Worm (Caenorhabditis elegans) whole organism, late embryonic: ENCODE results near the gene psa-3.

Source experiments
- F13H6.1 ChIP-seq: sonication (generic microtip); optimal IDR thresholded peaks from 2 replicates; lab custom pipeline; 2016; ENCODE audit warnings: missing genetic modification characterization, missing compliant biosample characterization
- K02D7.2 ChIP-seq: sonication (generic microtip); optimal IDR thresholded peaks from 2 replicates; lab custom pipeline; 2017; ENCODE audit warnings: mild to moderate bottlenecking, missing genetic modification characterization, missing compliant biosample characterization
- K09A11.1 ChIP-seq: sonication (generic microtip); optimal IDR thresholded peaks from 2 replicates; lab custom pipeline; 2017; ENCODE audit warnings: antibody characterized with exemption, mild to moderate bottlenecking, missing genetic modification characterization, missing compliant biosample characterization; ENCODE audit not compliant: insufficient read depth
- T23F11.4 ChIP-seq: fragments of 200-800 bp; sonication (Bioruptor generic); optimal IDR thresholded peaks from 2 replicates; lab custom pipeline; 2018; ENCODE audit warnings: mild to moderate bottlenecking, missing genetic modification characterization, missing compliant biosample characterization
- ahr-1 ChIP-seq: sonication (generic microtip); optimal IDR thresholded peaks from 2 replicates; lab custom pipeline; 2016; ENCODE audit warnings: missing genetic modification characterization, missing compliant biosample characterization
- ceh-14 ChIP-seq: sonication (generic microtip); optimal IDR thresholded peaks from 2 replicates; lab custom pipeline; 2016; ENCODE audit warnings: missing genotype, missing genetic modification characterization, missing compliant biosample characterization
- ceh-19 ChIP-seq: fragments of 200-800 bp; sonication (Bioruptor generic); optimal IDR thresholded peaks from 2 replicates; lab custom pipeline; 2018; ENCODE audit warnings: mild to moderate bottlenecking, missing genetic modification characterization, missing compliant biosample characterization
- ceh-2 ChIP-seq: sonication (generic microtip); optimal IDR thresholded peaks from 2 replicates; lab custom pipeline; 2016; ENCODE audit warnings: missing genotype, missing genetic modification characterization, missing compliant biosample characterization
- ceh-24 ChIP-seq: sonication (generic microtip); optimal IDR thresholded peaks from 2 replicates; lab custom pipeline; 2016; ENCODE audit warnings: mild to moderate bottlenecking, missing genetic modification characterization, missing compliant biosample characterization
- ceh-30 ChIP-seq: fragments of 150-350 bp; optimal IDR thresholded peaks from 2 replicates; lab custom pipeline; 2014; ENCODE audit warnings: missing biosample characterization, missing genetic modification characterization
- ceh-31 ChIP-seq: sonication (generic microtip); optimal IDR thresholded peaks from 2 replicates; lab custom pipeline; 2016; ENCODE audit warnings: missing genetic modification characterization, missing compliant biosample characterization
- ceh-34 ChIP-seq: sonication (generic microtip); optimal IDR thresholded peaks from 2 replicates; lab custom pipeline; 2016; ENCODE audit warnings: mild to moderate bottlenecking, missing genetic modification characterization, missing compliant biosample characterization
- ceh-45 ChIP-seq: fragments of 200-800 bp; sonication (Bioruptor generic); IDR thresholded peaks from 2 replicates; pipeline ENCODE4 v1.3.6; 2022; ENCODE audit warnings: missing genetic modification reagents, missing genetic modification characterization, missing compliant biosample characterization
- ceh-6 ChIP-seq: fragments of 200-800 bp; sonication (Bioruptor generic); optimal IDR thresholded peaks from 2 replicates; lab custom pipeline; 2018; ENCODE audit warnings: mild to moderate bottlenecking, missing genetic modification characterization, missing compliant biosample characterization
- dmd-4 ChIP-seq: sonication (generic microtip); optimal IDR thresholded peaks from 2 replicates; lab custom pipeline; 2016; ENCODE audit warnings: borderline replicate concordance, missing genetic modification characterization, missing compliant biosample characterization
- dve-1 ChIP-seq: sonication (generic microtip); optimal IDR thresholded peaks from 2 replicates; lab custom pipeline; 2017; ENCODE audit warnings: antibody characterized with exemption, mild to moderate bottlenecking, missing genetic modification characterization, missing compliant biosample characterization
- elt-2 ChIP-seq: sonication (generic microtip); optimal IDR thresholded peaks from 2 replicates; lab custom pipeline; 2016; ENCODE audit warnings: missing genetic modification reagents, missing genetic modification characterization, missing compliant biosample characterization
- elt-4 ChIP-seq: sonication (generic microtip); optimal IDR thresholded peaks from 2 replicates; lab custom pipeline; 2016; ENCODE audit warnings: missing genetic modification characterization, missing compliant biosample characterization
- ets-4 ChIP-seq: sonication (generic microtip); optimal IDR thresholded peaks from 2 replicates; lab custom pipeline; 2016; ENCODE audit warnings: missing genetic modification characterization, missing compliant biosample characterization
- fkh-6 ChIP-seq: sonication (generic microtip); optimal IDR thresholded peaks from 2 replicates; lab custom pipeline; 2016; ENCODE audit warnings: missing genetic modification characterization, missing compliant biosample characterization
- hlh-13 ChIP-seq: fragments of 200-800 bp; sonication (Bioruptor generic); optimal IDR thresholded peaks from 2 replicates; lab custom pipeline; 2018; ENCODE audit warnings: mild to moderate bottlenecking, missing genetic modification characterization, missing compliant biosample characterization
- hlh-30 ChIP-seq: sonication (generic microtip); optimal IDR thresholded peaks from 2 replicates; lab custom pipeline; 2017; ENCODE audit warnings: antibody characterized with exemption, missing genetic modification characterization, missing compliant biosample characterization; ENCODE audit not compliant: insufficient read depth
- hlh-6 ChIP-seq: sonication (generic microtip); optimal IDR thresholded peaks from 2 replicates; lab custom pipeline; 2016; ENCODE audit warnings: missing genotype, missing genetic modification characterization, missing compliant biosample characterization
- hlh-8 ChIP-seq: sonication (generic microtip); optimal IDR thresholded peaks from 2 replicates; lab custom pipeline; 2016; ENCODE audit warnings: missing genotype, missing genetic modification characterization, missing compliant biosample characterization
- lin-11 ChIP-seq: fragments of 200-800 bp; sonication (Bioruptor generic); optimal IDR thresholded peaks from 2 replicates; lab custom pipeline; 2018; ENCODE audit warnings: mild to moderate bottlenecking, missing genetic modification characterization, missing compliant biosample characterization
- mec-3 ChIP-seq: sonication (generic microtip); optimal IDR thresholded peaks from 2 replicates; lab custom pipeline; 2016; ENCODE audit warnings: borderline replicate concordance, missing genetic modification characterization, missing compliant biosample characterization
- nfya-1 ChIP-seq: sonication (generic microtip); optimal IDR thresholded peaks from 2 replicates; lab custom pipeline; 2017; ENCODE audit warnings: missing genetic modification characterization, mild to moderate bottlenecking, missing compliant biosample characterization, antibody characterized with exemption, moderate library complexity
- npax-4 ChIP-seq: sonication (generic microtip); optimal IDR thresholded peaks from 2 replicates; lab custom pipeline; 2016; ENCODE audit warnings: missing genetic modification characterization, missing compliant biosample characterization
- pha-4 ChIP-seq: fragments of 150-350 bp; optimal IDR thresholded peaks from 2 replicates; lab custom pipeline; 2018; ENCODE audit warnings: missing biosample characterization, missing genetic modification reagents, missing genetic modification characterization
- pros-1 ChIP-seq: fragments of 150-350 bp; optimal IDR thresholded peaks from 2 replicates; lab custom pipeline; 2014; ENCODE audit warnings: missing biosample characterization, missing genetic modification reagents, missing genetic modification characterization
- ref-2 ChIP-seq: sonication (generic microtip); optimal IDR thresholded peaks from 2 replicates; lab custom pipeline; 2016; ENCODE audit warnings: missing genetic modification characterization, missing compliant biosample characterization
- rnt-1 ChIP-seq: sonication (generic microtip); optimal IDR thresholded peaks from 2 replicates; lab custom pipeline; 2016; ENCODE audit warnings: missing genetic modification characterization, missing compliant biosample characterization
- sdc-2 ChIP-seq: sonication (generic microtip); optimal IDR thresholded peaks from 2 replicates; lab custom pipeline; 2016; ENCODE audit warnings: missing genotype, missing genetic modification characterization, missing compliant biosample characterization
- tbx-2 ChIP-seq: sonication (generic microtip); optimal IDR thresholded peaks from 2 replicates; lab custom pipeline; 2016; ENCODE audit warnings: missing genetic modification characterization, missing compliant biosample characterization
- tbx-7 ChIP-seq: sonication (generic microtip); optimal IDR thresholded peaks from 2 replicates; lab custom pipeline; 2016; ENCODE audit warnings: missing genotype, missing genetic modification characterization, missing compliant biosample characterization
- ttx-3 ChIP-seq: sonication (generic microtip); optimal IDR thresholded peaks from 2 replicates; lab custom pipeline; 2016; ENCODE audit warnings: missing genetic modification reagents, missing genetic modification characterization, missing compliant biosample characterization
- unc-42 ChIP-seq: sonication (generic microtip); optimal IDR thresholded peaks from 2 replicates; lab custom pipeline; 2016; ENCODE audit warnings: missing genotype, missing genetic modification characterization, missing compliant biosample characterization
- zip-5 ChIP-seq: sonication (generic microtip); optimal IDR thresholded peaks from 2 replicates; lab custom pipeline; 2016; ENCODE audit warnings: missing genetic modification characterization, missing compliant biosample characterization

Gene psa-3

ce11 chrX:15385807-15386349 is 21.9 kb upstream of the psa-3 start:
- TF ChIP-seq elt-2 (tag; lab: Kevin White, UChicago) = no peak
- no peak for TF ChIP-seq ceh-30
- TF ChIP-seq ets-4 (tag; lab: Kevin White, UChicago) = no peak
- peak; percentile 31 for TF ChIP-seq nfya-1 (tag; lab: Kevin White, UChicago)
- TF ChIP-seq zip-5 (tag; lab: Kevin White, UChicago) = no peak
- no peak for TF ChIP-seq fkh-6 (tag; lab: Kevin White, UChicago)
- no peak for TF ChIP-seq K09A11.1
- TF ChIP-seq ceh-31 (tag; lab: Kevin White, UChicago) = peak; percentile 41
- TF ChIP-seq ceh-34 (tag; lab: Kevin White, UChicago) = no peak
- TF ChIP-seq ceh-2 (tag; lab: Kevin White, UChicago) = no peak
- no peak for TF ChIP-seq F13H6.1
- TF ChIP-seq lin-11 (tag; lab: Kevin White, UChicago) = no peak
- no peak for TF ChIP-seq ceh-14 (tag; lab: Kevin White, UChicago)
- no peak for TF ChIP-seq ttx-3 (tag; lab: Kevin White, UChicago)
- peak; percentile 18 for TF ChIP-seq tbx-2 (tag; lab: Kevin White, UChicago)
- no peak for TF ChIP-seq dve-1
- peak; percentile 79 for TF ChIP-seq unc-42 (tag; lab: Kevin White, UChicago)
- TF ChIP-seq ceh-6 = no peak
- TF ChIP-seq dmd-4 (tag; lab: Kevin White, UChicago) = no peak
- no peak for TF ChIP-seq elt-4 (tag; lab: Kevin White, UChicago)
- TF ChIP-seq hlh-6 = no peak
- no peak for TF ChIP-seq tbx-7 (tag; lab: Kevin White, UChicago)
- no peak for TF ChIP-seq T23F11.4
- TF ChIP-seq ceh-45 (GFP tag; lab: Robert Waterston, UW) = no peak
- no peak for TF ChIP-seq K02D7.2
- TF ChIP-seq ahr-1 = no peak
- no peak for TF ChIP-seq hlh-8
- TF ChIP-seq sdc-2 (tag; lab: Kevin White, UChicago) = no peak
- no peak for TF ChIP-seq npax-4
- TF ChIP-seq pha-4 (tag; lab: Kevin White, UChicago) = no peak
- TF ChIP-seq, all 69 proteins: peak for 4

ce11 chrX:15388259-15388658 is 19.5 kb upstream of the psa-3 start:
- TF ChIP-seq nfya-1 (tag; lab: Kevin White, UChicago) = no peak
- no peak for TF ChIP-seq ceh-6
- no peak for TF ChIP-seq ceh-19 (GFP tag; lab: Kevin White, UChicago)
- no peak for TF ChIP-seq rnt-1 (tag; lab: Kevin White, UChicago)
- TF ChIP-seq fkh-6 (tag; lab: Kevin White, UChicago) = no peak
- TF ChIP-seq npax-4 = no peak
- no peak for TF ChIP-seq zip-5 (tag; lab: Kevin White, UChicago)
- TF ChIP-seq hlh-30 (tag; lab: Kevin White, UChicago) = no peak
- no peak for TF ChIP-seq ref-2
- no peak for TF ChIP-seq elt-4 (tag; lab: Kevin White, UChicago)
- TF ChIP-seq mec-3 (tag; lab: Kevin White, UChicago) = no peak
- no peak for TF ChIP-seq pros-1 (tag; lab: Kevin White, UChicago)
- TF ChIP-seq T23F11.4 = no peak
- TF ChIP-seq ceh-24 (tag; lab: Kevin White, UChicago) = no peak
- no peak for TF ChIP-seq hlh-13
- TF ChIP-seq, all 69 proteins: peak for 0

- TF ChIP-seq ceh-19 (GFP tag; lab: Kevin White, UChicago) = no peak
- TF ChIP-seq lin-11 (tag; lab: Kevin White, UChicago) = no peak
- TF ChIP-seq elt-2 (tag; lab: Kevin White, UChicago) = no peak
These were observed 17.9 kb upstream of the psa-3 start for ce11 chrX:15389853-15390252.
